Fruit fly (Drosophila melanogaster): ENCODE results near the gene CG9915.

Gene CG9915

DNA sequence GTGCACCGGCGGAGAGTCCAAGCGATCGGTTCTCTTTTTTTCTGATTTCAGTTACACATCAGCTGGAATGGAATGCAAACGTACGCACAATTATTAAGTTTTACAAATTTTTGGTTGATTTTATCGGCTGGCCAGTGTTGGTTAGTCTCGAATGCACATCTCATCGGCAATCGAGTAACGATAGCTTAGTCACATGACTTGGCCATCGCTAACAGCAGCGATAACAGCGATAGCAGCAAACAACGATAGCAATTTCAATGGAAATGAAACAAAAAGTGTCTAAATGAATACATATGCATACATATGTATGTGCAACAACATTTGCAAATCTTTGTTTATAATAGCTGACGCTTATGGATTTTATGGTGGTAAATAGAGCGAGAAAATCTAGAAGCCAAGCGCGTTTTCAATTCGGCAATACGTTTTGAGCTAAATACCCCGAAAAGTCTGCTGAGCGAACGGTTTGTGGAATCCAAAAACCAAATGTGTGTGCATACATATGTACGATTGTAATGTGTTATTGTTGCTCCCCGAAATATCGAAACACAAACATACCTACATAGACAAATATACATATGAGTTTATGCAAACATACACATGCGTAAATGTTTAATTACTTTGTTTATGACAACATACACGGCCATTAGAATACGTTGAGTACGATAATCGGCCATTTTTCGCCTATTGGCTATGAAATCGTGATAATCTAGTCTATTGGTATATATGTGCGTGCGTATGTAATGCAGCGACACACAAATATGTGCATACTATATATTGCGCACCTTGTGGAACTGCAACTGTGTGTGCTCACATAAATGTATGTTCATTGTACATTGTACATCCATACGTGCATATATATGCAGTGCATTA, 16.3 kb downstream of the CG9915 start, which contains the start of gene CG3632:
CG3632 (plus strand) TSS at position 249 of the 870 bp plus-strand sequence.
- TF ChIP-seq CG10348 (GFP tag; IDR thresholded peaks at IDR 0.05), result no peak
- TF ChIP-seq CG4496 (GFP tag; IDR thresholded peaks at IDR 0.05), result peak; percentile 66; the same call in 2 of the 3 replicates
- TF ChIP-seq CG32121 (GFP tag; IDR thresholded peaks at IDR 0.05), result 0 out of 2 replicates have a peak, but pooled peaks have one; percentile 27
- peak; percentile 23 for TF ChIP-seq Pif1B (GFP tag; optimal IDR thresholded peaks at IDR 0.05)

DNA sequence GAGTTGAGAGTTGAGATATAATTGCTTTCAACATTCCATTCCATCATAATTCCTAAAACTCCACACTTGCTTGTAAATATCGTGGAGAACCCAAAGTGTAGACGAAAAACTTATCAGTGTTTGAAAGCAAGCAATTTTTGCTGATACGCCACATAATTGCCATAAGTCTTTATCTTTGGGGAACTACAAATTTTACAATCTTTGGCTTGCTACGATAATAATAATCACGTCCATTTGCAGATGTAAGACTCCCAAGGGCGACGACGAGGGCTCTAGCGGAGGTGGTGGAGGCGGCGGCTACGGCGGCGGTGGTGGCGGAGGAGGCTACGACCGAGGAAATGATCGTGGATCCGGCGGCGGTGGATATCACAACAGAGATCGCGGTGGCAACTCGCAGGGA, 20.3 kb downstream of the CG9915 start:
- TF ChIP-seq EcR (GFP tag; optimal IDR thresholded peaks at IDR 0.05), result no peak
- no peak for TF ChIP-seq CG9948 (tag; optimal IDR thresholded peaks at IDR 0.05)
- TF ChIP-seq CG13204 (GFP tag; optimal IDR thresholded peaks at IDR 0.05), result no peak
- TF ChIP-seq rn (GFP tag; IDR thresholded peaks at IDR 0.05), result no peak
- no peak for TF ChIP-seq CG17806 (tag; optimal IDR thresholded peaks at IDR 0.05)
- TF ChIP-seq CG15710 (tag; optimal IDR thresholded peaks at IDR 0.05), result no peak
- TF ChIP-seq Pif1A (GFP tag; optimal IDR thresholded peaks at IDR 0.05), result no peak
- TF ChIP-seq CG14655 (GFP tag; optimal IDR thresholded peaks at IDR 0.05), result no peak
- TF ChIP-seq Snoo (tag; optimal IDR thresholded peaks at IDR 0.05), result no peak
- no peak for TF ChIP-seq Ets98B (GFP tag; IDR thresholded peaks at IDR 0.05)
- TF ChIP-seq fd96Ca (GFP tag; IDR thresholded peaks at IDR 0.05), result no peak
- TF ChIP-seq CG8159 (tag; optimal IDR thresholded peaks at IDR 0.05), result no peak
- TF ChIP-seq CG12605 (GFP tag; IDR thresholded peaks at IDR 0.05), result no peak
- no peak for TF ChIP-seq gl (tag; optimal IDR thresholded peaks at IDR 0.05)
- no peak for TF ChIP-seq Pif1B (GFP tag; optimal IDR thresholded peaks at IDR 0.05)

DNA sequence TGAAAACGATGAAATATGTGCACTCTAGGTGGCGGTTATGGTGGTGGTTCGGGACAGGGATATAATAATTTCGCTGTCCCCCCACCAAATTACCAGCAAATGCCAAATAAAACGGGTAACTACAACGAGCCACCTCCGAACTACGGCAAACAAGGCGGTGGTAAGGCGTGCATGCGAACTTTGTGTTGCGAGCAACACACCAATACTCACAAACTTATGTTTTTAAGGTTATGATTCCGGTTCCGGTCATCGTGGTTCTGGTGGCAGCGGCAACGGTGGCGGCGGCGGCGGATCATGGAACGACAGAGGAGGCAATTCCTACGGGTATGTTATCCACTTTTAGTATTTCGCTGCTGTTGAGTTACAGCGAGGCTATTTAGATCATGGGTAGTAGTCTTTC, 23.9 kb downstream of the CG9915 start:
- TF ChIP-seq CG8301 (tag; optimal IDR thresholded peaks at IDR 0.05) (no peak), CG4496 (GFP tag; IDR thresholded peaks at IDR 0.05) (no peak), CG14655 (GFP tag; optimal IDR thresholded peaks at IDR 0.05) (no peak), rn (GFP tag; IDR thresholded peaks at IDR 0.05) (no peak), Snoo (tag; optimal IDR thresholded peaks at IDR 0.05) (no peak), Pif1B (GFP tag; optimal IDR thresholded peaks at IDR 0.05) (no peak)

DNA sequence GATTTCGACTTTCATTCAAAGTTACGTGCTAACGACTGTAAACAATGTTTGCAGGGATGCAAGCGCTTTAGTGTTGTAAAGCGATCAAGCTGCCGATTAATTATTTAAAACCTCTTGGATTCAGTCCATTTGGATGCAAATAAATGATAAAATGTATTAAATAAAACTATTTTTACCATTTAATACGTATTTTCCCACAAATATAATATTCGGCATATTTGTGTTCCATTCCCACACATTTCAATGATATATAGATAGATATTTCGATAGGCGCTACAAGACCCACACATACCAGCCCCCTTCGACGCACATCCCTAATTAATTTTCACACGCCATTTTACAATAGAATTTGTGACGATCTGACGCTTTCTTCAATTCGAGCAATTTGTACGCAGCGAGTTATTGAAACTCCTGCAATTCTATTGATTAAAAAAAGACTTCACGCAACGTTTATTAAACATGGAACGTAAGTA, 24.4 kb downstream of the CG9915 start, which contains the start of the genes CG32576 and caz:
CG32576 (minus strand) TSS at position 42 of the 473 bp plus-strand sequence.
caz (plus strand) TSS at position 319 of the 473 bp plus-strand sequence.
- TF ChIP-seq Pif1A (GFP tag; optimal IDR thresholded peaks at IDR 0.05) (no peak), CG15710 (tag; optimal IDR thresholded peaks at IDR 0.05) (peak; percentile 10)

DNA sequence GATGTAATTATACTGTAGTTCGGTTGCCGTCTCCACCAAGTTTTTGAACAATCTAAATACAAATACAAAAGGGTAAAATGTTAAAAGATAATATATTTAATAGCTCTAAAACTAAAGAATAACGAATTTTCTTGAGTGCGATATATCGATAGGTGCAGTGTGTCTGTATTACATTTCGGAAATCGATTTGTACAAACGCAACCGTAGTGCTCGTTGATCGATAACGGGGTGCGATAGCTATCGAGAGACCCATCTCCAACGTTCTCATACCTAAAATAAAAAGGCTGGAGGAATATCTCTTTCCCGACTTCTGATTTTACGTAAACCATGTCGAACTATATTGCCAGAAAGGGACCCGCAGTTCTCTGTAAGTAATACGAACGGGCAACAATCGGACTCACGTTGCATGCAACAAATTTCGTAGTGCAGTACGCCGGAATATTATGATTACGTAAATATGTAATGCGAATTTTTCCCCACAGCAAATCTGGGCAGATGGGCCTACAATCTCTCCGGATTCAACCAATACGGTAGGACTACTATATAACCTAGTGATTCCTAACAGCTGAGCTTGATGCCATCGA, 26.8 kb downstream of the CG9915 start, which contains the start of gene UQCR-14:
UQCR-14 (plus strand) TSS at position 206 of the 584 bp plus-strand sequence.
- TF ChIP-seq Ets98B (GFP tag; IDR thresholded peaks at IDR 0.05) (0 out of 2 replicates have a peak, but pooled peaks have one; percentile 9), rn (GFP tag; IDR thresholded peaks at IDR 0.05) (no peak)

DNA sequence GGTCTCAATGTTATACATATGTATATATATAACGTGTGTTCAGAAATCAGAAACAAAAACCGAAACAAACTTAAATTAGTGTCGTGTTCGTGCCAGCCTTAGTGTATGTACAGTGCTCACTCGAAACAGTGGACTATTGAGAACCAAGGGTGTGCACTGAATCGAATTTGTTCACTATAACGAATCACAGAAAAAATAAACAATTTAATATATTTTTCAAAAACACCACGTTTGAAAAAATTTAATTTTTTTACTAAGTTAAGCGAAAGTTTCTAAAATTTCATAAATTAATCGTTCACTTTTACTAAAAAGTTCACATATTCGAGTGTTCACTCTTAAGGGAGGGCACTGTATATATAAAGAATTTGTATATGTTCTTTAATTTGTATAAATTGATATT, 27.8 kb downstream of the CG9915 start:
- TF ChIP-seq Snoo (tag; optimal IDR thresholded peaks at IDR 0.05) (peak; percentile 0), CG34367 (tag; optimal IDR thresholded peaks at IDR 0.05) (no peak), gl (tag; optimal IDR thresholded peaks at IDR 0.05) (no peak), CG4496 (GFP tag; IDR thresholded peaks at IDR 0.05) (peak; percentile 35; the same call in 2 of the 3 replicates)

DNA sequence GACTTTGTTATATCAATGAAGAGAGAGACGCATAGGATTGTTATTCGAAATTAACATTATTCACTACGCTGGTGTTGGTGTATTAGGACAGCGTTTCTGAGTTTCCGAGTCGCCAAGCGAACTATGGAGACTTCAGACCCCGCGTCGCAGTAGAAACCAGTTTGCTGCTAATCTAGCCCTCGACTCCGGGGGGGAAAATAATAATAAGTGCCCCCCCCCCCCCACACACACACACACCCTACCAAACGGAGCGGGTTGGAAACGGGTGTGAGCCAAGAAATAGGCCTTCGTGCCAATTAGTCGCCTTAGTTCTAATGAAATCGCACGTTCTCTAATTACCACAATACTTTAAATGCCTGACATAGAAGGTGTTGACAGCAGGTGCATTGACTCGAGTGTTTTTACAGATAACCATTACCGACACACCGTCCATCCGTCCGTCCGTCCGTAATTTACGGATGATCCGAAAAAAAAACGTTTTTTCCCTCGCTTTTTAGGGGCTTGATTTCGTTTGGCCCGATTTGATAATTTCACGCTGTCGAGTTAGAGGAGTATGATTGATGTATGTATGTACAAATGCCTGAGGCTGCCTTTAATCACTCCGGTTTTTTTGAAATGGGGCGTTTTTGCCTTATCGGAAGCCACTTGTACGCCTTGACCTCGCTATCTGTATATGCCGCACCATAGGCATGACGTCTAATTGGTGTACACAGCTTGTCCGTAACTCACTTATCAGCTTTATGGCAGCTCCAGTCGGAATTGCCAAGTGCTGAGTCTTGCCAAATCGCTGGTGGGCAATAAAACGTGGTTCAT, 31.0 kb downstream of the CG9915 start:
- TF ChIP-seq CG32121 (GFP tag; IDR thresholded peaks at IDR 0.05) (no peak), EcR (GFP tag; optimal IDR thresholded peaks at IDR 0.05) (peak; percentile 16)

All from whole organism, pupa.